Worm (Caenorhabditis elegans): ENCODE data around the gene Y71H10B.1.
A peak's percentile ranks its signal among the peaks of the same experiment; 100 is the strongest.

Gene Y71H10B.1

ce11 chrX:2857070-2857825 lies 17.2 kb upstream of the Y71H10B.1 start, which contains the start of gene tra-4:
tra-4 (minus strand) TSS chrX:2857603.
- TF ChIP-seq ztf-3 (GFP tag; optimal IDR thresholded peaks at IDR 0.05), result no peak
- TF ChIP-seq madf-3 (GFP tag; IDR thresholded peaks at IDR 0.05), result 0 out of 2 replicates have a peak, but pooled peaks have one; percentile 17

ce11 chrX:2853963-2854362 lies 13.9 kb upstream of the Y71H10B.1 start:
- TF ChIP-seq ets-4 (GFP tag; optimal IDR thresholded peaks at IDR 0.05), result no peak
- no peak for TF ChIP-seq unc-130 (GFP tag; optimal IDR thresholded peaks at IDR 0.05)
- no peak for TF ChIP-seq mes-4 (tag; optimal IDR thresholded peaks at IDR 0.05)
- TF ChIP-seq snpc-3.4 (tag; optimal IDR thresholded peaks at IDR 0.05), result no peak
- no peak for TF ChIP-seq ztf-18 (tag; optimal IDR thresholded peaks at IDR 0.05)
- TF ChIP-seq Y95B8A.8 (GFP tag; IDR thresholded peaks at IDR 0.05), result no peak
- no peak for TF ChIP-seq lag-1 (GFP tag; IDR thresholded peaks at IDR 0.05)

- peak; percentile 51 for TF ChIP-seq F57C9.4 (tag; optimal IDR thresholded peaks at IDR 0.05)
- TF ChIP-seq snpc-4 (GFP tag; optimal IDR thresholded peaks at IDR 0.05), result peak; percentile 15
- peak in 3 of 4 experiments; percentile 43 to 66 (median 66) for TF ChIP-seq snpc-4 (tag; optimal IDR thresholded peaks at IDR 0.05)
- TF ChIP-seq Y53G8AR.9 (GFP tag; conservative IDR thresholded peaks at IDR 0.05), result no peak
- no peak for TF ChIP-seq F10E7.11 (tag; optimal IDR thresholded peaks at IDR 0.05)
- TF ChIP-seq nhr-27 (tag; optimal IDR thresholded peaks at IDR 0.05), result no peak
- TF ChIP-seq somi-1 (GFP tag; optimal IDR thresholded peaks at IDR 0.05), result peak; percentile 61
- peak; percentile 43; the same call in 1 of the 2 replicates for TF ChIP-seq ekl-4 (GFP tag; IDR thresholded peaks at IDR 0.05)
- TF ChIP-seq nhr-80 (tag; optimal IDR thresholded peaks at IDR 0.05), result peak; percentile 76
- peak; percentile 36 for TF ChIP-seq die-1 (tag; optimal IDR thresholded peaks at IDR 0.05)
- peak; percentile 20 for TF ChIP-seq F52B5.7 (tag; optimal IDR thresholded peaks at IDR 0.05)
- TF ChIP-seq nfya-2 (GFP tag; IDR thresholded peaks at IDR 0.05), result no peak
- TF ChIP-seq nhr-120 (GFP tag; IDR thresholded peaks at IDR 0.05), result no peak
- TF ChIP-seq madf-8 (GFP tag; conservative IDR thresholded peaks at IDR 0.05), result no peak
- TF ChIP-seq B0035.1 (tag; optimal IDR thresholded peaks at IDR 0.05), result peak; percentile 40
- no peak for TF ChIP-seq F55B11.4 (tag; optimal IDR thresholded peaks at IDR 0.05; ENCODE audit: borderline replicate concordance, insufficient read depth)
- TF ChIP-seq lin-40 (tag; optimal IDR thresholded peaks at IDR 0.05), result peak; percentile 88
- TF ChIP-seq lin-54 (GFP tag; optimal IDR thresholded peaks at IDR 0.05), result peak; percentile 47
- peak; percentile 83 for TF ChIP-seq chd-7 (tag; optimal IDR thresholded peaks at IDR 0.05)
- TF ChIP-seq zfh-2 (GFP tag; conservative IDR thresholded peaks at IDR 0.05), result peak; percentile 98
- no peak for TF ChIP-seq ama-1 (optimal IDR thresholded peaks at IDR 0.05)
- TF ChIP-seq ama-1 (GFP tag; optimal IDR thresholded peaks at IDR 0.05), result no peak
- TF ChIP-seq cebp-1 (GFP tag; IDR thresholded peaks at IDR 0.05), result peak; percentile 49; the same call in 1 of the 2 replicates
- TF ChIP-seq cebp-1 (tag; optimal IDR thresholded peaks at IDR 0.05), result peak; percentile 90
- TF ChIP-seq tlf-1 (GFP tag; optimal IDR thresholded peaks at IDR 0.05), result peak; percentile 22
- peak; percentile 24 for TF ChIP-seq B0261.1 (tag; optimal IDR thresholded peaks at IDR 0.05)
- TF ChIP-seq ztf-25 (GFP tag; IDR thresholded peaks at IDR 0.05), result no peak
- TF ChIP-seq madf-6 (GFP tag; IDR thresholded peaks at IDR 0.05), result peak; percentile 56; the same call in 1 of the 2 replicates
- no peak for TF ChIP-seq F22D6.2 (tag; optimal IDR thresholded peaks at IDR 0.05)
- TF ChIP-seq atf-7 (tag; optimal IDR thresholded peaks at IDR 0.05), result peak; percentile 64
- TF ChIP-seq F33H1.4 (GFP tag; IDR thresholded peaks at IDR 0.05), result no peak
- no peak for TF ChIP-seq pha-4 (tag; optimal IDR thresholded peaks at IDR 0.05)
- TF ChIP-seq lir-1 (GFP tag; conservative IDR thresholded peaks at IDR 0.05), result peak; percentile 72; the same call in 1 of the 2 replicates
- TF ChIP-seq lin-35 (GFP tag; optimal IDR thresholded peaks at IDR 0.05), result peak in 1 of 3 experiments; percentile 68
- no peak for TF ChIP-seq ceh-79 (tag; optimal IDR thresholded peaks at IDR 0.05)
- peak; percentile 22 for TF ChIP-seq nhr-90 (tag; optimal IDR thresholded peaks at IDR 0.05)
These were observed 12.4 kb upstream of the Y71H10B.1 start, which contains the start of gene kin-29 for ce11 chrX:2852388-2852908. kin-29 (minus strand) TSS chrX:2852438.
